Fruit fly (Drosophila melanogaster) whole organism, pupa: ENCODE data around the gene CG14411.

Experiments used
- CG10348 ChIP-seq: fragments of 200-800 bp; sonication (Bioruptor generic); IDR thresholded peaks from 2 replicates; pipeline ENCODE4 v1.3.6; 2022; ENCODE audit warnings: missing biosample characterization, missing genetic modification characterization
- CG12605 ChIP-seq: fragments of 200-800 bp; sonication (Bioruptor generic); IDR thresholded peaks from 2 replicates; pipeline ENCODE4 v1.3.6; 2022; ENCODE audit warnings: missing biosample characterization, missing genetic modification characterization
- CG13204 ChIP-seq: fragments of 200-800 bp; sonication (Bioruptor generic); optimal IDR thresholded peaks from 2 replicates; lab custom pipeline; 2018; ENCODE audit warnings: missing biosample characterization, mild to moderate bottlenecking, missing genetic modification characterization, moderate library complexity
- CG14655 ChIP-seq: fragments of 200-800 bp; sonication (Bioruptor generic); optimal IDR thresholded peaks from 3 replicates; lab custom pipeline; 2017; ENCODE audit warnings: mild to moderate bottlenecking, missing biosample characterization, missing genetic modification reagents, missing genetic modification characterization
- CG15710 ChIP-seq: fragments of 200-800 bp; sonication (Bioruptor generic); optimal IDR thresholded peaks from 2 replicates; lab custom pipeline; 2018; ENCODE audit warnings: missing biosample characterization, mild to moderate bottlenecking, missing genetic modification characterization, moderate library complexity
- CG17806 ChIP-seq: fragments of 200-800 bp; sonication (Bioruptor generic); optimal IDR thresholded peaks from 2 replicates; lab custom pipeline; 2018; ENCODE audit warnings: missing biosample characterization, mild to moderate bottlenecking, missing genetic modification characterization, moderate library complexity
- CG32121 ChIP-seq: fragments of 200-800 bp; sonication (Bioruptor generic); IDR thresholded peaks from 2 replicates; pipeline ENCODE4 v1.3.6; 2022; ENCODE audit warnings: missing biosample characterization, missing genetic modification characterization
- CG34367 ChIP-seq: fragments of 200-800 bp; sonication (Bioruptor generic); optimal IDR thresholded peaks from 2 replicates; lab custom pipeline; 2018; ENCODE audit warnings: missing biosample characterization, mild to moderate bottlenecking, missing genetic modification characterization
- CG4496 ChIP-seq: fragments of 200-800 bp; sonication (Bioruptor generic); IDR thresholded peaks from 3 replicates; pipeline ENCODE4 v1.3.6; 2022; ENCODE audit warnings: missing biosample characterization, missing genetic modification characterization
- CG8159 ChIP-seq: fragments of 200-800 bp; sonication (Bioruptor generic); optimal IDR thresholded peaks from 3 replicates; lab custom pipeline; 2018; ENCODE audit warnings: missing biosample characterization, mild to moderate bottlenecking, missing genetic modification characterization, moderate library complexity
- CG8301 ChIP-seq: fragments of 200-800 bp; sonication (Bioruptor generic); optimal IDR thresholded peaks from 2 replicates; lab custom pipeline; 2018; ENCODE audit warnings: missing biosample characterization, mild to moderate bottlenecking, missing genetic modification characterization
- CG9948 ChIP-seq: fragments of 200-800 bp; sonication (Bioruptor generic); optimal IDR thresholded peaks from 2 replicates; lab custom pipeline; 2018; ENCODE audit warnings: missing biosample characterization, mild to moderate bottlenecking, missing genetic modification characterization, moderate library complexity
- D1 ChIP-seq: fragments of 200-800 bp; sonication (Bioruptor generic); optimal IDR thresholded peaks from 2 replicates; lab custom pipeline; 2018; ENCODE audit warnings: missing biosample characterization, mild to moderate bottlenecking, missing genetic modification characterization, moderate library complexity
- EcR ChIP-seq: fragments of 200-800 bp; sonication (Bioruptor generic); optimal IDR thresholded peaks from 3 replicates; lab custom pipeline; 2019; ENCODE audit warnings: missing biosample characterization, missing genetic modification characterization, mild to moderate bottlenecking, moderate library complexity, missing genetic modification reagents
- Ets98B ChIP-seq: fragments of 200-800 bp; sonication (Bioruptor generic); IDR thresholded peaks from 2 replicates; pipeline ENCODE4 v1.3.6; 2022; ENCODE audit warnings: missing biosample characterization, missing genetic modification characterization
- Pif1A ChIP-seq: fragments of 200-800 bp; sonication (Bioruptor generic); optimal IDR thresholded peaks from 3 replicates; lab custom pipeline; 2016; ENCODE audit warnings: missing biosample characterization, missing genetic modification characterization
- Pif1B ChIP-seq: fragments of 200-800 bp; sonication (Bioruptor generic); optimal IDR thresholded peaks from 3 replicates; lab custom pipeline; 2016; ENCODE audit warnings: missing biosample characterization, missing genetic modification characterization
- Snoo ChIP-seq: fragments of 200-800 bp; sonication (Bioruptor generic); optimal IDR thresholded peaks from 3 replicates; lab custom pipeline; 2017; ENCODE audit warnings: missing biosample characterization, mild to moderate bottlenecking, missing genetic modification characterization, inconsistent platforms
- fd96Ca ChIP-seq: fragments of 200-800 bp; sonication (Bioruptor generic); IDR thresholded peaks from 3 replicates; pipeline ENCODE4 v1.3.6; 2022; ENCODE audit warnings: missing biosample characterization, missing genetic modification characterization
- gl ChIP-seq: fragments of 200-800 bp; sonication (Bioruptor generic); optimal IDR thresholded peaks from 2 replicates; lab custom pipeline; 2018; ENCODE audit warnings: missing biosample characterization, mild to moderate bottlenecking, missing genetic modification characterization
- rn ChIP-seq: fragments of 200-800 bp; sonication (Bioruptor generic); IDR thresholded peaks from 2 replicates; pipeline ENCODE4 v1.3.6; 2022; ENCODE audit warnings: missing biosample characterization, missing genetic modification characterization

The CG14411 gene

DNA sequence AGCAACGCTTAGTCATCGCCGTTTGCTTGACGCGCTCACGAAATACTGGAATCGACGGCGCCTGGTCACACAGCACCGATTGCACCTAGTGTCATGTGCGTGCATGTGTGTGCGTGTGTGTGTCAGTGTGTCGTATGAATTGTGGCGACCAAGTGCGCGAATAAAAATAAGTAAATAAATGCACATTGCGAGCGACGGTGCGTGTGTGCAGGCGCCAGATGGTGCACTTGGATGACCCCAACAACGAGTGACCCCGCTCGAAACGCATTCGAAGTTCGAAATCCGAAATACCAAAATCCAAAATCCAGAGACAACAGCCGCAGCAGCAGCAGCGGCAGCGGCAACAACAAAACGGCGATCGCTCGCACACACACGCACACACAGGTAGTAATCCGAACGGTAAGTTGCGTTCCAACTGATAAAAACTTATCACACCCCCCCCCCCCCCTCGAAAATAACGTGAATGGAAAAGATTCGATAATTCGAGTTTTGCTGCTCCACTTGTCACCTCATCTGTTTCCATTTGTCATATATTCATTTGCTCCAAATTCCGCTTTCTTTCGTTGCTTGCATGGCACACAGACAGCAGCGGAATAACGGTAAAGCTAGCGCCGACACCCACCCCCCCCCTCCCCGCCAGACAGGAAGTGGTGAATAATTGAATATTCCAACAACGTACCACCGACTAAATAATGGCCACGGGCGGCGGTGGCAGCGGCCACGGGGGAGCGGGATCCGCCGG is at the start of gene CG14411:
Gene CG14411 (plus strand): TSS at position 86 of the 742 bp plus-strand sequence.
- TF ChIP-seq Pif1A (no peak), Pif1B (GFP tag; lab: Kevin White, UChicago) (no peak), gl (tag; lab: Kevin White, UChicago) (no peak), D1 (tag; lab: Kevin White, UChicago) (no peak), CG12605 (GFP tag; lab: Robert Waterston, UW) (no peak), CG13204 (GFP tag; lab: Kevin White, UChicago) (peak; percentile 61), CG17806 (tag; lab: Kevin White, UChicago) (no peak), EcR (GFP tag; lab: Kevin White, UChicago) (peak; percentile 28), CG14655 (GFP tag; lab: Kevin White, UChicago) (no peak)

dm6 chrX:14784002-14784568 is 48.4 kb upstream of the CG14411 start, which contains the start of gene Ag5r2:
Gene Ag5r2 (minus strand): TSS chrX:14784052.
- TF ChIP-seq Snoo (no peak), CG10348 (GFP tag; lab: Robert Waterston, UW) (no peak), Pif1B (GFP tag; lab: Kevin White, UChicago) (no peak), rn (GFP tag; lab: Robert Waterston, UW) (no peak), CG8301 (tag; lab: Kevin White, UChicago) (no peak), CG15710 (tag; lab: Kevin White, UChicago) (no peak), Ets98B (GFP tag; lab: Robert Waterston, UW) (no peak), CG17806 (tag; lab: Kevin White, UChicago) (no peak), Pif1A (no peak), CG9948 (tag; lab: Kevin White, UChicago) (no peak), gl (tag; lab: Kevin White, UChicago) (no peak), fd96Ca (GFP tag; lab: Robert Waterston, UW) (no peak), CG8159 (tag; lab: Kevin White, UChicago) (no peak), CG12605 (GFP tag; lab: Robert Waterston, UW) (no peak), CG4496 (GFP tag; lab: Robert Waterston, UW) (no peak), CG14655 (GFP tag; lab: Kevin White, UChicago) (no peak), D1 (tag; lab: Kevin White, UChicago) (no peak), CG32121 (GFP tag; lab: Robert Waterston, UW) (no peak)

- no peak for TF ChIP-seq D1 (tag; lab: Kevin White, UChicago)
- no peak for TF ChIP-seq gl (tag; lab: Kevin White, UChicago)
- TF ChIP-seq CG13204 (GFP tag; lab: Kevin White, UChicago) = no peak
- TF ChIP-seq CG8159 (tag; lab: Kevin White, UChicago) = no peak
- TF ChIP-seq CG10348 (GFP tag; lab: Robert Waterston, UW) = no peak
- TF ChIP-seq Snoo = no peak
- no peak for TF ChIP-seq CG9948 (tag; lab: Kevin White, UChicago)
- TF ChIP-seq CG12605 (GFP tag; lab: Robert Waterston, UW) = no peak
These were observed 46.0 kb upstream of the CG14411 start, which contains the start of gene Ag5r for dm6 chrX:14786451-14786850. Gene Ag5r (minus strand): TSS chrX:14786551.

DNA sequence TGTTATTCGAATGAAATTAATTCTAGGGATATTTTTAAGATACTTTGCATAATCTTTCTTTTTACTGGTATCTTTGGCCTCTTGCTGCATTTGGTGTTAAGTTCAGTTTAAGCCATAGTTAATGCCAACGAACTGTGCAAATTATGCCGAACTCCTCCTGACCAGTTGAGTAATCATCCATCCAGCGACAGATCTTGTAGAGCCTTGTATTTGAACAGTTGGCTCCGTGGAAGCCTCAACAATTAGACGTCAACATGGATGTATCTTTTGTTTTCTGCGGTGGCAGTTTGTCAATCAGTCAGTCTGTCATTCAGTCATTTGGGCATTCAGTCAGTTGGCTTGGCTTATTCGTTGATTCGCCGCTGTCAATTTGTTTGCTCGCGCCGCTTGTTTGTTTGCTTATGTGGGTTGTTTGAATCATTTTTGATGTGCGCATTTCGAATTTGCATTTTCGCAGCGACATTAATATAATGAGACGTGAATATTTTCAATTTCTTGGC is 29.8 kb upstream of the CG14411 start:
- TF ChIP-seq CG4496 (GFP tag; lab: Robert Waterston, UW) = no peak
- no peak for TF ChIP-seq CG8301 (tag; lab: Kevin White, UChicago)
- no peak for TF ChIP-seq rn (GFP tag; lab: Robert Waterston, UW)
- no peak for TF ChIP-seq CG15710 (tag; lab: Kevin White, UChicago)
- no peak for TF ChIP-seq Snoo
- TF ChIP-seq D1 (tag; lab: Kevin White, UChicago) = no peak
- TF ChIP-seq CG10348 (GFP tag; lab: Robert Waterston, UW) = no peak
- no peak for TF ChIP-seq CG14655 (GFP tag; lab: Kevin White, UChicago)
- TF ChIP-seq fd96Ca (GFP tag; lab: Robert Waterston, UW) = no peak
- TF ChIP-seq CG13204 (GFP tag; lab: Kevin White, UChicago) = no peak
- no peak for TF ChIP-seq gl (tag; lab: Kevin White, UChicago)
- no peak for TF ChIP-seq CG34367 (tag; lab: Kevin White, UChicago)
- TF ChIP-seq EcR (GFP tag; lab: Kevin White, UChicago) = no peak
- no peak for TF ChIP-seq CG32121 (GFP tag; lab: Robert Waterston, UW)
- TF ChIP-seq Pif1A = no peak

DNA sequence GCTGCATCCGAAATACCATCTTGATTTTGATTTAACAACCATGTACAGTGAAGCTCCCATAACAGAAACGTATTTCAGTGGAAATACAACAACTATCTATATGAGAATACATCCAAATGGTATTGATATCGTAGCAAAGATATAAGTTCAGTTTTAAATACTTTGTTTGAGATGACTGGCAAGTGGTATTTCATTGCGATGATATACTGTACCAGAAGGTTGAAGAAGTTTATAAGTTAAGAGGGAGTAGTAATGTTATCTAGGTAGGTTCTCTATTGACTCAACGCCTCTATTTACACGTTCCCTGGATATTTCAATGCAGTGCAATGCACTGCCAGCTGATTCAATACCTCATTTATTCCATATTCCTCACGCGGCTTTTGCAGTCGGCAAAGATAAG is 26.8 kb upstream of the CG14411 start:
- TF ChIP-seq Pif1B (GFP tag; lab: Kevin White, UChicago) (peak; percentile 9), Ets98B (GFP tag; lab: Robert Waterston, UW) (peak; percentile 19; the same call in 1 of the 2 replicates), CG15710 (tag; lab: Kevin White, UChicago) (no peak), CG4496 (GFP tag; lab: Robert Waterston, UW) (peak; percentile 62), CG8301 (tag; lab: Kevin White, UChicago) (peak; percentile 15), Pif1A (peak; percentile 18)
